Worm (Caenorhabditis elegans) whole organism, late embryonic: ENCODE results near the gene C09G5.14.

Experiments used
- C08G9.2 ChIP-seq: sonication (generic microtip); optimal IDR thresholded peaks from 2 replicates; lab custom pipeline; 2016; ENCODE audit warnings: mild to moderate bottlenecking, missing genetic modification characterization, moderate library complexity, missing compliant biosample characterization
- K02D7.2 ChIP-seq: sonication (generic microtip); optimal IDR thresholded peaks from 2 replicates; lab custom pipeline; 2017; ENCODE audit warnings: mild to moderate bottlenecking, missing genetic modification characterization, missing compliant biosample characterization
- T23F11.4 ChIP-seq: fragments of 200-800 bp; sonication (Bioruptor generic); optimal IDR thresholded peaks from 2 replicates; lab custom pipeline; 2018; ENCODE audit warnings: mild to moderate bottlenecking, missing genetic modification characterization, missing compliant biosample characterization
- Y22D7AL.16 ChIP-seq: sonication (generic microtip); optimal IDR thresholded peaks from 2 replicates; lab custom pipeline; 2016; ENCODE audit warnings: missing genetic modification characterization, missing compliant biosample characterization
- ama-1 ChIP-seq: fragments of 150-350 bp; optimal IDR thresholded peaks from 2 replicates; lab custom pipeline; 2014
- ceh-22 ChIP-seq: sonication (generic microtip); optimal IDR thresholded peaks from 2 replicates; lab custom pipeline; 2017; ENCODE audit warnings: missing biosample characterization, missing genetic modification characterization
- ceh-30 ChIP-seq: fragments of 150-350 bp; optimal IDR thresholded peaks from 2 replicates; lab custom pipeline; 2014; ENCODE audit warnings: missing biosample characterization, missing genetic modification characterization
- ceh-31 ChIP-seq: sonication (generic microtip); optimal IDR thresholded peaks from 2 replicates; lab custom pipeline; 2016; ENCODE audit warnings: missing genetic modification characterization, missing compliant biosample characterization
- ceh-34 ChIP-seq: sonication (generic microtip); optimal IDR thresholded peaks from 2 replicates; lab custom pipeline; 2016; ENCODE audit warnings: mild to moderate bottlenecking, missing genetic modification characterization, missing compliant biosample characterization
- ceh-6 ChIP-seq: fragments of 200-800 bp; sonication (Bioruptor generic); optimal IDR thresholded peaks from 2 replicates; lab custom pipeline; 2018; ENCODE audit warnings: mild to moderate bottlenecking, missing genetic modification characterization, missing compliant biosample characterization
- dve-1 ChIP-seq: sonication (generic microtip); optimal IDR thresholded peaks from 2 replicates; lab custom pipeline; 2017; ENCODE audit warnings: antibody characterized with exemption, mild to moderate bottlenecking, missing genetic modification characterization, missing compliant biosample characterization
- eyg-1 ChIP-seq: sonication (generic microtip); optimal IDR thresholded peaks from 2 replicates; lab custom pipeline; 2016; ENCODE audit warnings: missing genotype, missing genetic modification characterization, missing compliant biosample characterization
- fkh-10 ChIP-seq: fragments of 150-350 bp; optimal IDR thresholded peaks from 2 replicates; lab custom pipeline; 2014; ENCODE audit warnings: missing biosample characterization, missing genetic modification reagents, missing genetic modification characterization
- fkh-6 ChIP-seq: sonication (generic microtip); optimal IDR thresholded peaks from 2 replicates; lab custom pipeline; 2016; ENCODE audit warnings: missing genetic modification characterization, missing compliant biosample characterization
- hlh-15 ChIP-seq: sonication (generic microtip); optimal IDR thresholded peaks from 2 replicates; lab custom pipeline; 2016; ENCODE audit warnings: missing genetic modification characterization, missing compliant biosample characterization
- hlh-30 ChIP-seq: sonication (generic microtip); optimal IDR thresholded peaks from 2 replicates; lab custom pipeline; 2017; ENCODE audit warnings: antibody characterized with exemption, missing genetic modification characterization, missing compliant biosample characterization; ENCODE audit not compliant: insufficient read depth
- hlh-6 ChIP-seq: sonication (generic microtip); optimal IDR thresholded peaks from 2 replicates; lab custom pipeline; 2016; ENCODE audit warnings: missing genotype, missing genetic modification characterization, missing compliant biosample characterization
- hlh-8 ChIP-seq: sonication (generic microtip); optimal IDR thresholded peaks from 2 replicates; lab custom pipeline; 2016; ENCODE audit warnings: missing genotype, missing genetic modification characterization, missing compliant biosample characterization
- lim-6 ChIP-seq: sonication (generic microtip); optimal IDR thresholded peaks from 2 replicates; lab custom pipeline; 2016; ENCODE audit warnings: missing genetic modification characterization, missing compliant biosample characterization
- lin-11 ChIP-seq: fragments of 200-800 bp; sonication (Bioruptor generic); optimal IDR thresholded peaks from 2 replicates; lab custom pipeline; 2018; ENCODE audit warnings: mild to moderate bottlenecking, missing genetic modification characterization, missing compliant biosample characterization
- madf-2 ChIP-seq: sonication (generic microtip); optimal IDR thresholded peaks from 2 replicates; lab custom pipeline; 2017; ENCODE audit warnings: missing genetic modification characterization, missing compliant biosample characterization
- mec-3 ChIP-seq: sonication (generic microtip); optimal IDR thresholded peaks from 2 replicates; lab custom pipeline; 2016; ENCODE audit warnings: borderline replicate concordance, missing genetic modification characterization, missing compliant biosample characterization
- nhr-232 ChIP-seq: sonication (generic microtip); optimal IDR thresholded peaks from 2 replicates; lab custom pipeline; 2016; ENCODE audit warnings: missing genetic modification characterization, missing compliant biosample characterization
- npax-4 ChIP-seq: sonication (generic microtip); optimal IDR thresholded peaks from 2 replicates; lab custom pipeline; 2016; ENCODE audit warnings: missing genetic modification characterization, missing compliant biosample characterization
- pat-9 ChIP-seq: fragments of 200-800 bp; sonication (Bioruptor generic); optimal IDR thresholded peaks from 2 replicates; lab custom pipeline; 2018; ENCODE audit warnings: mild to moderate bottlenecking, missing genetic modification characterization, moderate library complexity, missing compliant biosample characterization
- pax-1 ChIP-seq: fragments of 150-350 bp; optimal IDR thresholded peaks from 2 replicates; lab custom pipeline; 2014; ENCODE audit warnings: missing biosample characterization, missing genetic modification characterization
- pha-4 ChIP-seq: fragments of 150-350 bp; optimal IDR thresholded peaks from 2 replicates; lab custom pipeline; 2018; ENCODE audit warnings: missing biosample characterization, missing genetic modification reagents, missing genetic modification characterization
- pqm-1 ChIP-seq: sonication (generic microtip); optimal IDR thresholded peaks from 2 replicates; lab custom pipeline; 2016; ENCODE audit warnings: missing genetic modification characterization, missing compliant biosample characterization
- ref-2 ChIP-seq: sonication (generic microtip); optimal IDR thresholded peaks from 2 replicates; lab custom pipeline; 2016; ENCODE audit warnings: missing genetic modification characterization, missing compliant biosample characterization
- rnt-1 ChIP-seq: sonication (generic microtip); optimal IDR thresholded peaks from 2 replicates; lab custom pipeline; 2016; ENCODE audit warnings: missing genetic modification characterization, missing compliant biosample characterization
- sdc-2 ChIP-seq: sonication (generic microtip); optimal IDR thresholded peaks from 2 replicates; lab custom pipeline; 2016; ENCODE audit warnings: missing genotype, missing genetic modification characterization, missing compliant biosample characterization
- sox-2 ChIP-seq: fragments of 200-800 bp; sonication (Bioruptor generic); IDR thresholded peaks from 2 replicates; pipeline ENCODE4 v1.3.6; 2022; ENCODE audit warnings: missing genetic modification reagents, missing genetic modification characterization, missing compliant biosample characterization
- sox-4 ChIP-seq: sonication (generic microtip); optimal IDR thresholded peaks from 2 replicates; lab custom pipeline; 2017; ENCODE audit warnings: mild to moderate bottlenecking, missing genetic modification characterization, inconsistent platforms, missing compliant biosample characterization
- tbx-2 ChIP-seq: sonication (generic microtip); optimal IDR thresholded peaks from 2 replicates; lab custom pipeline; 2016; ENCODE audit warnings: missing genetic modification characterization, missing compliant biosample characterization
- tbx-7 ChIP-seq: sonication (generic microtip); optimal IDR thresholded peaks from 2 replicates; lab custom pipeline; 2016; ENCODE audit warnings: missing genotype, missing genetic modification characterization, missing compliant biosample characterization
- ttx-3 ChIP-seq: sonication (generic microtip); optimal IDR thresholded peaks from 2 replicates; lab custom pipeline; 2016; ENCODE audit warnings: missing genetic modification reagents, missing genetic modification characterization, missing compliant biosample characterization
- unc-3 ChIP-seq, 2 experiments: fragments of 200-800 bp in 1 of 2; sonication (Bioruptor generic) in 1 of 2; sonication (generic microtip) in 1 of 2; conservative IDR thresholded peaks in 1 of 2; optimal IDR thresholded peaks in 1 of 2; 2 replicates each; pipeline versions ENCODE4 v1.3.6 to Lab custom; 2016 to 2022; ENCODE audit warnings: missing compliant biosample characterization in 2 of 2, missing genetic modification characterization in 2 of 2, missing genetic modification reagents in 1 of 2
- unc-42 ChIP-seq: sonication (generic microtip); optimal IDR thresholded peaks from 2 replicates; lab custom pipeline; 2016; ENCODE audit warnings: missing genotype, missing genetic modification characterization, missing compliant biosample characterization
- unc-86 ChIP-seq: sonication (generic microtip); optimal IDR thresholded peaks from 2 replicates; lab custom pipeline; 2016; ENCODE audit warnings: missing genetic modification characterization, missing compliant biosample characterization

Gene C09G5.14

DNA sequence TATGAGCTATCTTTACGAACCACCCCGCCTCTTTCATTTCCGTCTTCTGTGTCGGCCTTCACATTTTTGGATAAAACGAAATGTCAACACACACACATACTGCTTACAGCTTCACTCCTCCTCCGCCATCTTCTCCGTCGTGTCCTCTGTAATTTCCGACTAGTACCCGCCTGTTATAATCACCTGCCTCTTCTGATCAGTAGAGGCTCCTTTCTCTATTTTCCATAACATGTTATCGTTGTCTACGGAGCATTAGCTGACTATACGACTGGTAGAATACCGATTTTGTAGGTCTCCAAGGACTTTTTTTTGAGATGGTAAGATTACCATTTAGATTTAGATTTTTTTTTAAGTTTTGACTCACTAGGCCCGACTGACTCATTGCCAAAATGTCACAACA is 38.0 kb downstream of the C09G5.14 start:
- no peak for TF ChIP-seq hlh-8 (tag; lab: Kevin White, UChicago)
- no peak for TF ChIP-seq lim-6
- no peak for TF ChIP-seq pqm-1 (tag; lab: Kevin White, UChicago)
- no peak for TF ChIP-seq sdc-2 (tag; lab: Kevin White, UChicago)
- no peak for TF ChIP-seq ama-1 (lab: Kevin White, UChicago)
- no peak for TF ChIP-seq Y22D7AL.16
- TF ChIP-seq K02D7.2 (tag; lab: Kevin White, UChicago) = no peak
- TF ChIP-seq ceh-6 (GFP tag; lab: Kevin White, UChicago) = no peak
- TF ChIP-seq ceh-22 (tag; lab: Kevin White, UChicago) = no peak
- no peak for TF ChIP-seq fkh-10
- TF ChIP-seq C08G9.2 (tag; lab: Kevin White, UChicago) = no peak
- TF ChIP-seq, all 69 proteins: peak for 0

DNA sequence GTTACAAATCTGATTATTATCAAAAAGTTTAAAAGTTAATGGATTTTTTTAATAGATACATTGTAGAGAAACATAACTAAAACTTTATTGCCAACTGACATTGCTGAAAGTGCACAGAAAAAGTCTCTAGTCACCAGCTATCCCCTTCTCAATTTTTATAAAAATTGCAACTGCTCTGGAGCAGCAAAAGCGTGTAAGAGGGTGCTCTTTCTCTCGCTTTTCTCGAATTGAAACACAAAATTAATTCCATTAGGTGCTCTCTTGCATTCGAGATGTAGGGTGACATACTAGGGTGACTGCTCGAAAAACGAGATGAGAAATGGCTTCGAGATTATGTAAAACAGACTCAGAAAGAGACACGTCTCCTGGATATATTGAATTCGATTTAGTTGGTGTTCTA is 42.4 kb downstream of the C09G5.14 start:
- TF ChIP-seq eyg-1 (tag; lab: Kevin White, UChicago) (no peak), sox-4 (tag; lab: Kevin White, UChicago) (no peak), pqm-1 (tag; lab: Kevin White, UChicago) (no peak), ref-2 (no peak), ttx-3 (tag; lab: Kevin White, UChicago) (no peak), pax-1 (tag; lab: Kevin White, UChicago) (no peak), dve-1 (no peak), tbx-7 (tag; lab: Kevin White, UChicago) (no peak), sox-2 (GFP tag; lab: Robert Waterston, UW) (no peak), K02D7.2 (tag; lab: Kevin White, UChicago) (no peak), unc-42 (tag; lab: Kevin White, UChicago) (no peak)

DNA sequence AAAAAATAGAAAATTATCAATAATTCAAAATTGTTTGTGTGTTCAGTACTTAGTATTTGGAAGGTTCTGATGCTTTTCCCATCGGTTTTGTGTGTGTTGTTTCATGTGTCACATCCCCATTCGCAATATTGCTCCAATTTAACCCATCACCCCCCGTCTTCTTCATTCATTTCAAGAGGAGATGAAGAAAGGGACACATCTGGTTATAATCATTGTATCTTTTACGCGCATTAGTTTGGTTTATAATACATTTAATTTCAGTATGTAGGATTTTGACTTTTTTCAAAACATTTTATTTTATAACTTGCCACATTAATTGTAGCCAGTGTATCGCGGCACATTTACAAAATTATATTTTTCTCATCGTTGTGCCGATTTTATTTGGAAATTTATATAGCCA is 42.8 kb downstream of the C09G5.14 start:
- TF ChIP-seq Y22D7AL.16 (no peak), rnt-1 (tag; lab: Kevin White, UChicago) (no peak), pha-4 (tag; lab: Kevin White, UChicago) (no peak), mec-3 (tag; lab: Kevin White, UChicago) (no peak), unc-42 (tag; lab: Kevin White, UChicago) (no peak), madf-2 (tag; lab: Kevin White, UChicago) (no peak), ceh-34 (tag; lab: Kevin White, UChicago) (no peak), ceh-31 (tag; lab: Kevin White, UChicago) (no peak), tbx-2 (tag; lab: Kevin White, UChicago) (no peak), hlh-8 (tag; lab: Kevin White, UChicago) (no peak), hlh-15 (tag; lab: Kevin White, UChicago) (no peak), sdc-2 (tag; lab: Kevin White, UChicago) (no peak), nhr-232 (tag; lab: Kevin White, UChicago) (no peak), T23F11.4 (GFP tag; lab: Kevin White, UChicago) (no peak), ceh-30 (tag; lab: Kevin White, UChicago) (no peak)

DNA sequence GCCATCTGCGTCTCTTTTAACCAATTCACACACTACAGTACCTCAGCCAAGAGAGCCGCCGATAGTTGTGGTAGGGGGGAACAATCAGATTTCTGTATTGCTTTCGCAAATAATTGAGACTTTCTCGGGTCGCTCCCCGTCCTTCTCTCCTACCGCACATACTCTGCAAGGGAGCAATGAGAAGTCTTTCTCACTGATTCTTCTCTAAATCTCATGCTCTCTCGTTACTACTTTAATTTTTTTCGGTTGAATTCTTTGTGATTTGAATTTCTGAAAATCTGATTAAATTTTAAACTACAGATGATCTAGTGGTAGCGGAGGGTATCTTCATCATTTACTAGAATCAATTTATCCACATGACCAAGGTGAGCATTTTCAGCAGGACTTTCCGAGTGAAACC is 47.7 kb downstream of the C09G5.14 start, which contains the start of gene ptb-1:
ptb-1 (plus strand) TSS at position 301 of the 400 bp plus-strand sequence.
- TF ChIP-seq ttx-3 (tag; lab: Kevin White, UChicago) (no peak), ceh-22 (tag; lab: Kevin White, UChicago) (no peak), hlh-6 (tag; lab: Kevin White, UChicago) (no peak), ceh-34 (tag; lab: Kevin White, UChicago) (no peak), pqm-1 (tag; lab: Kevin White, UChicago) (no peak), pha-4 (tag; lab: Kevin White, UChicago) (no peak), unc-42 (tag; lab: Kevin White, UChicago) (no peak), ama-1 (lab: Kevin White, UChicago) (no peak), pat-9 (no peak), lin-11 (no peak), fkh-6 (no peak), lim-6 (no peak), pax-1 (tag; lab: Kevin White, UChicago) (no peak), hlh-30 (tag; lab: Kevin White, UChicago) (no peak), sox-4 (tag; lab: Kevin White, UChicago) (no peak), unc-3 (GFP tag; conservative IDR thresholded peaks at IDR 0.05; lab: Robert Waterston, UW) (no peak), unc-3 (tag; optimal IDR thresholded peaks at IDR 0.05; lab: Kevin White, UChicago) (no peak), npax-4 (tag; lab: Kevin White, UChicago) (no peak), unc-86 (tag; lab: Kevin White, UChicago) (no peak)
- TF ChIP-seq, all 69 proteins: peak for 0
